Fruit fly (Drosophila melanogaster): ENCODE measurements around the gene CG45544.

The CG45544 gene

DNA sequence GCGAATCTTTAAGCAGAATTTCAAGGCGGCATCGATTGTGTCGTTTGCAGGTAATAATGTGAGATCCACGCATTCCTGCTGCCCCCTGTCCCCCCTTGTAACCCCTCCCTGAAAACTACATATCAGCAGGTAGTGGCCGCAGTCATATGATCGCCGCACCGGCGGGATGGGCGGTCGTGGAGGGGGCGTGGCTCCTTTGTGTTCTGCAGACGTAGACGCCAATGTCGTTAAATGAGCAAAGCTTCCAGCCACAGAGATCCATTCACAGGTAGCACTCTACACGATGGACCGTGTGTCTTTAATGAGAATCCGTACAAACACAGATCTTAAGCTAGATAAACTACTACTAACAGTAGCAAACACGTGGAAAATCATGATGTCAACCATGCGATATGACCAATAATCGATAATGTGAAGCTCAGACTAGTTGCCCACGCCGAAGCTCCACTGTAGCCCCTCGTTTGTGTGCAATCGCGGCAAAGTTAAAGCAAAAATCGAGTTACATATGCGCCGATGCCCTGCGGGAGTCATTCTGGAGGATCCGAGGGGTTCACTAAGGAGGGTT, at the start of gene CG45544:
CG45544 (plus strand) TSS at position 523 of the 565 bp plus-strand sequence.
- TF ChIP-seq usp (GFP tag; optimal IDR thresholded peaks at IDR 0.05), result no peak
- peak; percentile 83 for TF ChIP-seq psq (GFP tag; optimal IDR thresholded peaks at IDR 0.05)
- TF ChIP-seq GATAd (GFP tag; optimal IDR thresholded peaks at IDR 0.05), result no peak
- TF ChIP-seq Myc (optimal IDR thresholded peaks at IDR 0.05), result no peak
- no peak for TF ChIP-seq lola (GFP tag; optimal IDR thresholded peaks at IDR 0.05)
- peak; percentile 88 to 98 for TF ChIP-seq foxo (GFP tag; optimal IDR thresholded peaks at IDR 0.05)
- peak; percentile 97 for TF ChIP-seq fru (GFP tag; optimal IDR thresholded peaks at IDR 0.05)
- TF ChIP-seq sv (GFP tag; optimal IDR thresholded peaks at IDR 0.05), result no peak
- peak; percentile 53 for TF ChIP-seq Dif (GFP tag; optimal IDR thresholded peaks at IDR 0.05; ENCODE audit: partially characterized antibody)
- TF ChIP-seq jim (GFP tag; optimal IDR thresholded peaks at IDR 0.05), result peak; percentile 38
- peak; percentile 97 for TF ChIP-seq ey (GFP tag; optimal IDR thresholded peaks at IDR 0.05)
- TF ChIP-seq tai (GFP tag; optimal IDR thresholded peaks at IDR 0.05), result peak; percentile 86
- TF ChIP-seq Hr78 (GFP tag; optimal IDR thresholded peaks at IDR 0.05), result no peak
- TF ChIP-seq br (GFP tag; optimal IDR thresholded peaks at IDR 0.05), result peak; percentile 97
- TF ChIP-seq dmrt93B (GFP tag; optimal IDR thresholded peaks at IDR 0.05), result peak; percentile 89
- no peak for TF ChIP-seq Abd-B (GFP tag; optimal IDR thresholded peaks at IDR 0.05)
- peak; percentile 96 for TF ChIP-seq Hnf4 (GFP tag; optimal IDR thresholded peaks at IDR 0.05)
- TF ChIP-seq Sp1 (GFP tag; optimal IDR thresholded peaks at IDR 0.05), result peak; percentile 91
- TF ChIP-seq pan (optimal IDR thresholded peaks at IDR 0.05), result no peak
- TF ChIP-seq N (GFP tag; optimal IDR thresholded peaks at IDR 0.05), result no peak
- TF ChIP-seq Dfd (GFP tag; optimal IDR thresholded peaks at IDR 0.05), result no peak
- peak; percentile 98 for TF ChIP-seq woc (GFP tag; optimal IDR thresholded peaks at IDR 0.05)
- peak; percentile 55 for TF ChIP-seq dsf (GFP tag; optimal IDR thresholded peaks at IDR 0.05; ENCODE audit: borderline replicate concordance)
- peak; percentile 89 for TF ChIP-seq sage (GFP tag; optimal IDR thresholded peaks at IDR 0.05)
- TF ChIP-seq CG32264 (GFP tag; optimal IDR thresholded peaks at IDR 0.05), result peak; percentile 96
- TF ChIP-seq Rel (GFP tag; optimal IDR thresholded peaks at IDR 0.05), result peak; percentile 90
- peak; percentile 29 for TF ChIP-seq Rel (tag; optimal IDR thresholded peaks at IDR 0.05)
- peak; percentile 94 for TF ChIP-seq rgr (GFP tag; optimal IDR thresholded peaks at IDR 0.05)
- no peak for TF ChIP-seq Vsx2 (GFP tag; optimal IDR thresholded peaks at IDR 0.05; ENCODE audit: partially characterized antibody)
- peak; percentile 92 for TF ChIP-seq HLH106 (tag; optimal IDR thresholded peaks at IDR 0.05)
- no peak for TF ChIP-seq dl (GFP tag; optimal IDR thresholded peaks at IDR 0.05; ENCODE audit: insufficient read depth in 1 of 2, partially characterized antibody in 2 of 2)
- TF ChIP-seq Mio (GFP tag; optimal IDR thresholded peaks at IDR 0.05), result peak; percentile 69
- TF ChIP-seq h (GFP tag; optimal IDR thresholded peaks at IDR 0.05), result peak; percentile 97
- peak; percentile 96 for TF ChIP-seq OdsH (GFP tag; optimal IDR thresholded peaks at IDR 0.05)
- peak; percentile 84 for TF ChIP-seq CG9705 (GFP tag; optimal IDR thresholded peaks at IDR 0.05)
- TF ChIP-seq brk (GFP tag; optimal IDR thresholded peaks at IDR 0.05), result peak; percentile 79
- TF ChIP-seq Hr83 (GFP tag; optimal IDR thresholded peaks at IDR 0.05; ENCODE audit: poor library complexity, severe bottlenecking), result peak; percentile 76
- peak; percentile 96 for TF ChIP-seq Jra (GFP tag; optimal IDR thresholded peaks at IDR 0.05)
- peak; percentile 91 for TF ChIP-seq CrebA (GFP tag; optimal IDR thresholded peaks at IDR 0.05; ENCODE audit: borderline replicate concordance)

DNA sequence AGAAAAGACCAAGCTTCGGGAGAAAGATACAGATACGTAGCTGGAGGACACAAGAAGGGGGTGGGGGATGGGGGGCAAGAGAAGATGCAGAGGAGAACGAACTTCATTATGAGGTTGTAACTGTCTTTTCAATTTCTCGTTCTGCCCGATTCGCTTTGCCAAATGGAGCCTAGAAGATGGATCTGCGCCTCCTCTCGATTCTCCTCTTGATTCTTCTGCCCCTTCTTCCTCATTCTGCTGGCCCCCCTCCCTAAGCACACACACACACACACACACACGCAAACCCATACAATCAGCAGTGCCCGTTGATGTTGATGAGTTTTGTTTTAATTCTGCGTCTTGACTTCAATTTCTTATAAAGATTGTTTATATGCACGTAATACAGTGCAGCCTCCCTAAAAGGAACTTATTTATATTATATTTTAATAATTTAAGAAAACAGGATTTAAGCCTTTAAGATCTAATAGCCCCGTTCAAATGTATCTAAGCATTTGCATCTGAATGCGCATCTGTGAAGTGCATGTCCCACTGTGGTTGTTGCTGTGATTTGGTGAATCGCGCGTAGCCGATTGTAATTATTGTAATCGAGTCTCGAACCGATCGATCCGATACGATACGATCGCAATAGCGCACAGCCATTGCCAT, 49.2 kb upstream of the CG45544 start:
- TF ChIP-seq tai (GFP tag; optimal IDR thresholded peaks at IDR 0.05) (no peak), lola (GFP tag; optimal IDR thresholded peaks at IDR 0.05) (no peak), Hr83 (GFP tag; optimal IDR thresholded peaks at IDR 0.05; ENCODE audit: poor library complexity, severe bottlenecking) (no peak), Abd-B (GFP tag; optimal IDR thresholded peaks at IDR 0.05) (no peak), Mio (GFP tag; optimal IDR thresholded peaks at IDR 0.05) (no peak), N (GFP tag; optimal IDR thresholded peaks at IDR 0.05) (peak; percentile 56), OdsH (GFP tag; optimal IDR thresholded peaks at IDR 0.05) (peak; percentile 82), CG9705 (GFP tag; optimal IDR thresholded peaks at IDR 0.05) (peak; percentile 86), CG32264 (GFP tag; optimal IDR thresholded peaks at IDR 0.05) (no peak), Rel (GFP tag; optimal IDR thresholded peaks at IDR 0.05) (no peak), Rel (tag; optimal IDR thresholded peaks at IDR 0.05) (peak; percentile 68), ey (GFP tag; optimal IDR thresholded peaks at IDR 0.05) (peak; percentile 72), Dfd (GFP tag; optimal IDR thresholded peaks at IDR 0.05) (peak; percentile 55), psq (GFP tag; optimal IDR thresholded peaks at IDR 0.05) (peak; percentile 91), fru (GFP tag; optimal IDR thresholded peaks at IDR 0.05) (peak; percentile 80), CrebA (GFP tag; optimal IDR thresholded peaks at IDR 0.05; ENCODE audit: borderline replicate concordance) (no peak), HLH106 (tag; optimal IDR thresholded peaks at IDR 0.05) (peak; percentile 92), Myc (optimal IDR thresholded peaks at IDR 0.05) (no peak), usp (GFP tag; optimal IDR thresholded peaks at IDR 0.05) (no peak), Hnf4 (GFP tag; optimal IDR thresholded peaks at IDR 0.05) (peak; percentile 74), Hr78 (GFP tag; optimal IDR thresholded peaks at IDR 0.05) (no peak), Jra (GFP tag; optimal IDR thresholded peaks at IDR 0.05) (peak; percentile 9), dl (GFP tag; optimal IDR thresholded peaks at IDR 0.05; ENCODE audit: insufficient read depth in 1 of 2, partially characterized antibody in 2 of 2) (peak in 1 of 2 experiments; percentile 18), jim (GFP tag; optimal IDR thresholded peaks at IDR 0.05) (no peak), Dif (GFP tag; optimal IDR thresholded peaks at IDR 0.05; ENCODE audit: partially characterized antibody) (no peak), GATAd (GFP tag; optimal IDR thresholded peaks at IDR 0.05) (no peak), woc (GFP tag; optimal IDR thresholded peaks at IDR 0.05) (peak; percentile 50), br (GFP tag; optimal IDR thresholded peaks at IDR 0.05) (peak; percentile 63), Vsx2 (GFP tag; optimal IDR thresholded peaks at IDR 0.05; ENCODE audit: partially characterized antibody) (no peak), rgr (GFP tag; optimal IDR thresholded peaks at IDR 0.05) (peak; percentile 80), sv (GFP tag; optimal IDR thresholded peaks at IDR 0.05) (no peak), dmrt93B (GFP tag; optimal IDR thresholded peaks at IDR 0.05) (peak; percentile 80), foxo (GFP tag; optimal IDR thresholded peaks at IDR 0.05) (peak in 1 of 2 experiments; percentile 85), brk (GFP tag; optimal IDR thresholded peaks at IDR 0.05) (peak; percentile 52), Sp1 (GFP tag; optimal IDR thresholded peaks at IDR 0.05) (peak; percentile 88), h (GFP tag; optimal IDR thresholded peaks at IDR 0.05) (peak; percentile 87), sage (GFP tag; optimal IDR thresholded peaks at IDR 0.05) (peak; percentile 76), pan (optimal IDR thresholded peaks at IDR 0.05) (no peak), dsf (GFP tag; optimal IDR thresholded peaks at IDR 0.05; ENCODE audit: borderline replicate concordance) (peak; percentile 42)

All from whole organism, wandering third instar larva.